Worm (Caenorhabditis elegans) whole organism, L2 larva: ENCODE results near the gene nhr-234.

Source experiments
- lin-11 ChIP-seq: fragments of 150-350 bp; sonication (generic microtip); optimal IDR thresholded peaks from 2 replicates; lab custom pipeline; 2014; ENCODE audit warnings: missing biosample characterization, missing genetic modification characterization, inconsistent platforms, mixed read lengths
- nhr-6 ChIP-seq: fragments of 150-350 bp; optimal IDR thresholded peaks from 2 replicates; lab custom pipeline; 2014; ENCODE audit warnings: missing biosample characterization, missing genetic modification characterization
- ztf-4 ChIP-seq: fragments of 150-350 bp; optimal IDR thresholded peaks from 2 replicates; lab custom pipeline; 2014; ENCODE audit warnings: missing biosample characterization, missing genetic modification characterization

nhr-234 gene

ce11 chrII:12679635-12680034, 43.2 kb downstream of the nhr-234 start, which contains the start of the genes Y38E10A.33 and cox-10 (continued):
- TF ChIP-seq ztf-4 (no peak), lin-11 (tag; lab: Kevin White, UChicago) (peak; percentile 23), nhr-6 (tag; lab: Kevin White, UChicago) (no peak)
- TF ChIP-seq, all 48 proteins: peak for 16
